Fruit fly (Drosophila melanogaster) whole organism, embryonic: ENCODE data around the gene Vps29.

ENCODE experiments used
- BEAF-32 ChIP-seq: fragments of 200-800 bp; sonication (Bioruptor generic); optimal IDR thresholded peaks from 3 replicates; lab custom pipeline; 2017; ENCODE audit warnings: missing biosample characterization, missing genetic modification characterization, mild to moderate bottlenecking, moderate library complexity, missing genetic modification reagents
- CG10267 ChIP-seq: fragments of 200-800 bp; sonication (Bioruptor generic); optimal IDR thresholded peaks from 2 replicates; lab custom pipeline; 2018; ENCODE audit warnings: missing biosample characterization, mild to moderate bottlenecking, missing genetic modification characterization, moderate library complexity
- CG12659 ChIP-seq: fragments of 200-800 bp; sonication (Bioruptor generic); optimal IDR thresholded peaks from 3 replicates; lab custom pipeline; 2017; ENCODE audit warnings: mild to moderate bottlenecking, missing biosample characterization, missing genetic modification reagents, missing genetic modification characterization
- CG15479 ChIP-seq: fragments of 200-800 bp; sonication (Bioruptor generic); optimal IDR thresholded peaks from 3 replicates; lab custom pipeline; 2019; ENCODE audit warnings: missing biosample characterization, mild to moderate bottlenecking, missing genetic modification characterization, moderate library complexity
- CG15514 ChIP-seq: fragments of 200-800 bp; sonication (Bioruptor generic); optimal IDR thresholded peaks from 3 replicates; lab custom pipeline; 2017; ENCODE audit warnings: missing biosample characterization, missing genetic modification characterization, mild to moderate bottlenecking, moderate library complexity, missing genetic modification reagents
- CG17802 ChIP-seq: fragments of 200-800 bp; sonication (Bioruptor generic); optimal IDR thresholded peaks from 2 replicates; lab custom pipeline; 2018; ENCODE audit warnings: missing biosample characterization, mild to moderate bottlenecking, missing genetic modification characterization, moderate library complexity
- CG34422 ChIP-seq: fragments of 200-800 bp; sonication (Bioruptor generic); IDR thresholded peaks from 3 replicates; pipeline ENCODE4 v1.3.6; 2022; ENCODE audit warnings: missing biosample characterization, missing genetic modification characterization
- CG42726 ChIP-seq: fragments of 200-800 bp; sonication (Bioruptor generic); IDR thresholded peaks from 2 replicates; pipeline ENCODE4 v1.3.6; 2022; ENCODE audit warnings: missing biosample characterization, missing genetic modification characterization; ENCODE audit not compliant: partially characterized antibody
- CG4617 ChIP-seq: fragments of 200-800 bp; sonication (Bioruptor generic); optimal IDR thresholded peaks from 3 replicates; lab custom pipeline; 2016; ENCODE audit warnings: missing biosample characterization, missing genetic modification characterization, borderline replicate concordance
- CG6791 ChIP-seq: fragments of 200-800 bp; sonication (Bioruptor generic); IDR thresholded peaks from 3 replicates; pipeline ENCODE4 v1.3.6; 2022; ENCODE audit warnings: missing biosample characterization, missing genetic modification characterization; ENCODE audit not compliant: partially characterized antibody
- CG7372 ChIP-seq: fragments of 200-800 bp; sonication (Bioruptor generic); IDR thresholded peaks from 2 replicates; pipeline ENCODE4 v1.3.6; 2022; ENCODE audit warnings: missing biosample characterization, missing genetic modification characterization
- CG9797 ChIP-seq: fragments of 200-800 bp; sonication (Bioruptor generic); optimal IDR thresholded peaks from 3 replicates; lab custom pipeline; 2018; ENCODE audit warnings: missing biosample characterization, mild to moderate bottlenecking, missing genetic modification characterization
- Dp ChIP-seq: fragments of 200-800 bp; sonication (Bioruptor generic); optimal IDR thresholded peaks from 2 replicates; lab custom pipeline; 2018; ENCODE audit warnings: missing biosample characterization, mild to moderate bottlenecking, missing genetic modification characterization, moderate library complexity
- Dref ChIP-seq: fragments of 200-800 bp; sonication (Bioruptor generic); IDR thresholded peaks from 2 replicates; pipeline ENCODE4 v1.3.6; 2022; ENCODE audit warnings: missing biosample characterization, missing genetic modification characterization
- E2f2 ChIP-seq: fragments of 200-800 bp; sonication (Bioruptor generic); IDR thresholded peaks from 2 replicates; pipeline ENCODE4 v1.3.6; 2022; ENCODE audit warnings: missing biosample characterization, missing genetic modification characterization
- Ets97D ChIP-seq: fragments of 200-800 bp; sonication (Bioruptor generic); optimal IDR thresholded peaks from 3 replicates; lab custom pipeline; 2016; ENCODE audit warnings: missing biosample characterization, missing genetic modification characterization
- Fer3 ChIP-seq: fragments of 200-800 bp; sonication (Bioruptor generic); optimal IDR thresholded peaks from 2 replicates; lab custom pipeline; 2018; ENCODE audit warnings: missing biosample characterization, mild to moderate bottlenecking, missing genetic modification characterization, moderate library complexity
- H15 ChIP-seq: fragments of 200-800 bp; sonication (Bioruptor generic); IDR thresholded peaks from 3 replicates; pipeline ENCODE4 v1.3.6; 2022; ENCODE audit warnings: missing biosample characterization, missing genetic modification characterization
- HLH3B ChIP-seq: fragments of 200-800 bp; sonication (Bioruptor generic); IDR thresholded peaks from 2 replicates; pipeline ENCODE4 v1.3.6; 2022; ENCODE audit warnings: missing biosample characterization, missing genetic modification characterization
- Hsf ChIP-seq: fragments of 200-800 bp; sonication (Bioruptor generic); optimal IDR thresholded peaks from 3 replicates; lab custom pipeline; 2016; ENCODE audit warnings: missing biosample characterization, missing genetic modification characterization
- Kr ChIP-seq: fragments of 200-800 bp; sonication (Bioruptor generic); optimal IDR thresholded peaks from 2 replicates; lab custom pipeline; 2017; ENCODE audit warnings: missing biosample characterization, mild to moderate bottlenecking, missing genetic modification characterization
- MBD-R2 ChIP-seq: fragments of 200-800 bp; sonication (Bioruptor generic); IDR thresholded peaks from 2 replicates; pipeline ENCODE4 v1.3.6; 2022; ENCODE audit warnings: missing biosample characterization, missing genetic modification characterization
- MESR4 ChIP-seq: fragments of 200-800 bp; sonication (Bioruptor generic); optimal IDR thresholded peaks from 2 replicates; lab custom pipeline; 2018; ENCODE audit warnings: missing biosample characterization, mild to moderate bottlenecking, missing genetic modification characterization, moderate library complexity
- Myb ChIP-seq: fragments of 200-800 bp; sonication (Bioruptor generic); optimal IDR thresholded peaks from 2 replicates; lab custom pipeline; 2016; ENCODE audit warnings: missing biosample characterization, missing genetic modification characterization
- Opbp ChIP-seq: fragments of 200-800 bp; sonication (Bioruptor generic); IDR thresholded peaks from 3 replicates; pipeline ENCODE4 v1.3.6; 2022; ENCODE audit warnings: missing biosample characterization, missing genetic modification characterization; ENCODE audit not compliant: partially characterized antibody
- Ravus ChIP-seq: fragments of 200-800 bp; sonication (Bioruptor generic); IDR thresholded peaks from 2 replicates; pipeline ENCODE4 v1.3.6; 2022; ENCODE audit warnings: missing biosample characterization, missing genetic modification characterization
- YL-1 ChIP-seq: fragments of 200-800 bp; sonication (Bioruptor generic); optimal IDR thresholded peaks from 3 replicates; lab custom pipeline; 2017; ENCODE audit warnings: missing biosample characterization, mild to moderate bottlenecking, missing genetic modification characterization
- cg ChIP-seq: fragments of 200-800 bp; sonication (Bioruptor generic); optimal IDR thresholded peaks from 3 replicates; lab custom pipeline; 2019; ENCODE audit warnings: missing biosample characterization, mild to moderate bottlenecking, missing genetic modification characterization, moderate library complexity
- chinmo ChIP-seq: fragments of 200-800 bp; sonication (Bioruptor generic); IDR thresholded peaks from 4 replicates; pipeline ENCODE4 v1.3.6; 2022; ENCODE audit warnings: missing biosample characterization, missing genetic modification characterization; ENCODE audit not compliant: partially characterized antibody
- dimm ChIP-seq: fragments of 200-800 bp; sonication (Bioruptor generic); IDR thresholded peaks from 2 replicates; pipeline ENCODE4 v1.3.6; 2022; ENCODE audit warnings: missing biosample characterization, missing genetic modification characterization
- fd96Cb ChIP-seq: fragments of 200-800 bp; sonication (Bioruptor generic); optimal IDR thresholded peaks from 2 replicates; lab custom pipeline; 2018; ENCODE audit warnings: missing biosample characterization, mild to moderate bottlenecking, missing genetic modification characterization, moderate library complexity
- gcm ChIP-seq: fragments of 200-800 bp; sonication (Bioruptor generic); optimal IDR thresholded peaks from 2 replicates; lab custom pipeline; 2019; ENCODE audit warnings: missing biosample characterization, mild to moderate bottlenecking, missing genetic modification characterization, moderate library complexity
- gfzf ChIP-seq: fragments of 200-800 bp; sonication (Bioruptor generic); optimal IDR thresholded peaks from 2 replicates; lab custom pipeline; 2016; ENCODE audit warnings: missing biosample characterization, mild to moderate bottlenecking, missing genetic modification characterization, moderate library complexity
- kni ChIP-seq: fragments of 200-800 bp; sonication (Bioruptor generic); optimal IDR thresholded peaks from 3 replicates; lab custom pipeline; 2017; ENCODE audit warnings: mild to moderate bottlenecking, missing biosample characterization, missing genetic modification reagents, missing genetic modification characterization
- oc ChIP-seq: fragments of 200-800 bp; sonication (Bioruptor generic); optimal IDR thresholded peaks from 2 replicates; lab custom pipeline; 2018; ENCODE audit warnings: missing biosample characterization, mild to moderate bottlenecking, missing genetic modification characterization, moderate library complexity
- p53 ChIP-seq: fragments of 200-800 bp; sonication (Bioruptor generic); optimal IDR thresholded peaks from 2 replicates; lab custom pipeline; 2016; ENCODE audit warnings: missing biosample characterization, missing genetic modification characterization
- pzg ChIP-seq: fragments of 200-800 bp; sonication (Bioruptor generic); optimal IDR thresholded peaks from 3 replicates; lab custom pipeline; 2018; ENCODE audit warnings: missing biosample characterization, mild to moderate bottlenecking, missing genetic modification characterization, moderate library complexity
- shn ChIP-seq: fragments of 200-800 bp; sonication (Bioruptor generic); optimal IDR thresholded peaks from 3 replicates; lab custom pipeline; 2016; ENCODE audit warnings: missing biosample characterization, missing genetic modification characterization
- ssp ChIP-seq: fragments of 200-800 bp; sonication (Bioruptor generic); IDR thresholded peaks from 2 replicates; pipeline ENCODE4 v1.3.6; 2022; ENCODE audit warnings: missing biosample characterization, missing genetic modification characterization
- stwl ChIP-seq: fragments of 200-800 bp; sonication (Bioruptor generic); optimal IDR thresholded peaks from 3 replicates; lab custom pipeline; 2018; ENCODE audit warnings: missing biosample characterization, mild to moderate bottlenecking, missing genetic modification characterization, moderate library complexity
- trem ChIP-seq: fragments of 200-800 bp; optimal IDR thresholded peaks from 3 replicates; lab custom pipeline; 2019; ENCODE audit warnings: missing biosample characterization, mild to moderate bottlenecking, missing genetic modification characterization, moderate library complexity
- unc-4 ChIP-seq: fragments of 200-800 bp; sonication (Bioruptor generic); IDR thresholded peaks from 2 replicates; pipeline ENCODE4 v1.3.6; 2022; ENCODE audit warnings: missing biosample characterization, missing genetic modification characterization; ENCODE audit not compliant: partially characterized antibody
- zfh2 ChIP-seq: fragments of 200-800 bp; sonication (Bioruptor generic); optimal IDR thresholded peaks from 2 replicates; lab custom pipeline; 2016; ENCODE audit warnings: missing biosample characterization, missing genetic modification characterization

The Vps29 gene

DNA sequence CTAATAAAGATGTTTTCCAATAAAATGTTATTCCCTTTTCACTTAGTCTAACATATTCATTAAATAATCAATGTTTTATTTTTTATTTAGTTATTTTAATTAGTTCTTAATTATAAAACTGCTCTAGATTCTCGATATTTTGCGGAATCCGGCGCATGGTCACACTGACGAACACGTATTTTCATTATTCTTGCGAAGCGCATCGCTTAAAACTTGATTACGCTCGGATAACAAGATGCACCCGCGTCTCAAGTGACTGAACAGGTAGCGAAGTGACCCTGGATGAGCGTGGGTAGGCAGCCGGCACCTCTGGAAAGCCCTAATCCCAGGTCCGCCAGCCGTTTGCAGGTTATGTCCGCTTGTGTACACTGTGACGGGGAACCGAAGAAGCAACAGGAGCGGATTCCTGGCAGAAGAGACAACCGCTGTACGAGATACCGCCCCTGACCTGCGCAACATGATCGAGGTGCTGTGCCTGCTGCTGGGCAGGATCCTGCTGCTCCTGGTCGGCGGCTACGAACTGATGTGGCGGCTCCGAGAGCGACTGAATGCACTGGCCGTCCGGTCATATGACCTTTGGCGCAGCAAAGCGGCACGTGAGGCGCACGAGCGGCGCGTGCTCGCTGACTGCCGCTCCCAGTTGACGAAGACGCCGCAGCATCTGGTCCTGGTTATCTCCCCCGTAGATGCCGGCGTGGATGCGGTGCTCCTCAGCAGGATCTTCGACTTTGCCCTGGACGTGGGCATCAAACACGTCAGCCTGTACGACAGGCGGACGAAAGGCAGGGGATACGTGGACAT is 8.2 kb downstream of the Vps29 start, which contains the start of gene Tango14 (continued):
- TF ChIP-seq H15 (GFP tag; lab: Robert Waterston, UW) (no peak), CG15479 (no peak), cg (GFP tag; lab: Kevin White, UChicago) (no peak), oc (no peak), Fer3 (no peak), fd96Cb (tag; lab: Kevin White, UChicago) (no peak), zfh2 (GFP tag; lab: Kevin White, UChicago) (no peak), dimm (GFP tag; lab: Robert Waterston, UW) (no peak), p53 (no peak), Ravus (GFP tag; lab: Robert Waterston, UW) (no peak)

DNA sequence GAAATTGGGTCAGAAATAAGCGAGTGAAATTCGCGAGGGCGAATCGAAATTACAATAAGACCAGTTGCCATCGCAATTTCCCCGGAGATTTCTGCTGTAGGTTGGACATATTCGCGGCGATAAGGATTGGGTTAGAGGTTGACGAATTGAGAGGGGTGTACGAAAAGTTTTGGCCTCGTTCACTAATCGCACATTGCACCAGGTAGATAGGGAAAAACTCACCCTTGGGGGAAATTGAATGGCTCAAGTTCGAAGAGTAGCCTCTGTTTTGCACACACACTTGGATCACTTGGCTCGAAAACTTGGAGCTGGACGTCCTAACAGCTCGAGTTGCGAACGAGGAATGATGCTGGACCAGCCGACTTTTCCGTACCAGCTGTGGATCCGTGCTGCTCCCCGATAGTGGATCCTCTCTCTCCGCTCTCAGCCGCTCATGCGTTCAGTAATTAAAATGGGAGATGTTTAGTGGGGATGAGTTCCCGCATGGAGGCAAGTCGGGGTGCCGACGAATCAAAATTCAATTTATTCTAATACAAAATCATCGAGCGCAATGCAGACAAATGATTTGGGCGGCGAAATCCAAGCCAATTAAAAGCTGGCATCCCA is 13.1 kb downstream of the Vps29 start, which contains the start of gene CG5080:
Gene CG5080, minus strand, starts transcription at position 349 of the 606 bp plus-strand sequence.
- TF ChIP-seq HLH3B (no peak), gcm (GFP tag; lab: Kevin White, UChicago) (peak; percentile 10)

DNA sequence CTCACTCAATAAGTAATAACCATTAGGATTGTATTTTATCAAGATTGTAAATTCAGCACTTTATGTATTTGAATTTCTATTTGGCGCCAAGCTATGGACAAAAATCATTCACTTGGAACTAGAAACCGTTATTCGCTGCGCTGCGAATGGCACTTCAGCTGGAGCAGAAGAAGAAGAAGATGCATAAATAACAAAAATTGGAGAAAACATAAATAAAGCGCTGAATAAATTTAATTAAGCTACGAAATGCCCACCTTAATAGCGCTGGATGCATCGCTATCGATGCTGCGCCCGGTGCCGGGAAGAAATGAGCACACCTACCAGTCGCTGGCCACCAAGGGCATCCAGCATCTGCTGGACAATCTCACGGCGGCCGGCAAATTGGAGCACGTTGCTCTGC is 13.7 kb downstream of the Vps29 start, which contains the start of gene IntS14:
Gene IntS14, plus strand, starts transcription at position 150 of the 400 bp plus-strand sequence.
- peak; percentile 0 for TF ChIP-seq trem (tag; lab: Kevin White, UChicago)
- peak; percentile 92 for TF ChIP-seq Dp (GFP tag; lab: Kevin White, UChicago)
- TF ChIP-seq CG17802: no peak
- TF ChIP-seq CG34422: peak; percentile 62; the same call in 1 of the 3 replicates
- 0 out of 2 replicates have a peak, but pooled peaks have one; percentile 5 for TF ChIP-seq CG42726 (GFP tag; lab: Robert Waterston, UW)
- 0 out of 2 replicates have a peak, but pooled peaks have one; percentile 30 for TF ChIP-seq Dref (GFP tag; lab: Robert Waterston, UW)
- no peak for TF ChIP-seq Kr (GFP tag; lab: Kevin White, UChicago)
- TF ChIP-seq CG7372 (GFP tag; lab: Robert Waterston, UW): no peak
- peak; percentile 3 for TF ChIP-seq kni (GFP tag; lab: Kevin White, UChicago)
- TF ChIP-seq shn: no peak
- peak; percentile 73 for TF ChIP-seq Myb (GFP tag; lab: Kevin White, UChicago)
- TF ChIP-seq Opbp (GFP tag; lab: Robert Waterston, UW): no peak
- peak; percentile 35 for TF ChIP-seq BEAF-32
- peak; percentile 30 for TF ChIP-seq MESR4 (GFP tag; lab: Kevin White, UChicago)
- TF ChIP-seq Hsf (GFP tag; lab: Kevin White, UChicago): no peak
- peak; percentile 17 for TF ChIP-seq gfzf
- TF ChIP-seq stwl (tag; lab: Kevin White, UChicago): peak; percentile 17
- peak; percentile 8 for TF ChIP-seq YL-1 (GFP tag; lab: Kevin White, UChicago)
- peak; percentile 9 for TF ChIP-seq CG9797 (GFP tag; lab: Kevin White, UChicago)
- peak; percentile 54 for TF ChIP-seq CG4617 (GFP tag; lab: Kevin White, UChicago)
- peak; percentile 68 for TF ChIP-seq CG15514 (GFP tag; lab: Kevin White, UChicago)
- no peak for TF ChIP-seq p53
- TF ChIP-seq CG12659 (GFP tag; lab: Kevin White, UChicago): peak; percentile 9
- 0 out of 3 replicates have a peak, but pooled peaks have one; percentile 23 for TF ChIP-seq CG6791 (GFP tag; lab: Robert Waterston, UW)
- peak; percentile 68 for TF ChIP-seq pzg (GFP tag; lab: Kevin White, UChicago)
- peak; percentile 93 for TF ChIP-seq E2f2
- peak; percentile 67; the same call in 1 of the 4 replicates for TF ChIP-seq chinmo (GFP tag; lab: Robert Waterston, UW)
- peak; percentile 17 for TF ChIP-seq Ets97D
- peak; percentile 89 for TF ChIP-seq MBD-R2 (GFP tag; lab: Robert Waterston, UW)
- peak; percentile 37; the same call in 1 of the 2 replicates for TF ChIP-seq unc-4 (GFP tag; lab: Robert Waterston, UW)
- no peak for TF ChIP-seq ssp (GFP tag; lab: Robert Waterston, UW)
- peak; percentile 37 for TF ChIP-seq CG10267 (tag; lab: Kevin White, UChicago)
